Fruit fly (Drosophila melanogaster) whole organism, embryonic: ENCODE results near the gene Arpc1.

ENCODE experiments used
- Antp ChIP-seq: fragments of 200-800 bp; sonication (Bioruptor generic); optimal IDR thresholded peaks from 3 replicates; lab custom pipeline; 2016; ENCODE audit warnings: missing biosample characterization, missing genetic modification characterization
- Awh ChIP-seq: fragments of 200-800 bp; sonication (Bioruptor generic); IDR thresholded peaks from 2 replicates; pipeline ENCODE4, ENCODE4 v1.3.6; 2022; ENCODE audit warnings: missing biosample characterization, missing genetic modification characterization
- BtbVII ChIP-seq: fragments of 200-800 bp; sonication (Bioruptor generic); optimal IDR thresholded peaks from 3 replicates; lab custom pipeline; 2017; ENCODE audit warnings: missing biosample characterization, mild to moderate bottlenecking, missing genetic modification characterization
- CG10431 ChIP-seq: fragments of 200-800 bp; sonication (Bioruptor generic); optimal IDR thresholded peaks from 3 replicates; lab custom pipeline; 2018; ENCODE audit warnings: missing biosample characterization, mild to moderate bottlenecking, missing genetic modification characterization
- CG13123 ChIP-seq: fragments of 200-800 bp; sonication (Bioruptor generic); optimal IDR thresholded peaks from 2 replicates; lab custom pipeline; 2016; ENCODE audit warnings: missing biosample characterization, missing genetic modification characterization
- CG1529 ChIP-seq: fragments of 200-800 bp; sonication (Bioruptor generic); optimal IDR thresholded peaks from 3 replicates; lab custom pipeline; 2018; ENCODE audit warnings: missing biosample characterization, missing genetic modification characterization
- CG1603 ChIP-seq: fragments of 200-800 bp; sonication (Bioruptor generic); optimal IDR thresholded peaks from 2 replicates; lab custom pipeline; 2019; ENCODE audit warnings: missing biosample characterization, mild to moderate bottlenecking, missing genetic modification characterization, moderate library complexity
- CG16815 ChIP-seq: fragments of 200-800 bp; sonication (Bioruptor generic); optimal IDR thresholded peaks from 3 replicates; lab custom pipeline; 2017; ENCODE audit warnings: missing biosample characterization, mild to moderate bottlenecking, missing genetic modification characterization
- CG2875 ChIP-seq: fragments of 200-800 bp; sonication (Bioruptor generic); optimal IDR thresholded peaks from 2 replicates; lab custom pipeline; 2017; ENCODE audit warnings: missing biosample characterization, mild to moderate bottlenecking, missing genetic modification characterization, missing genetic modification reagents
- CG31388 ChIP-seq: fragments of 200-800 bp; sonication (Bioruptor generic); optimal IDR thresholded peaks from 2 replicates; lab custom pipeline; 2016; ENCODE audit warnings: missing biosample characterization, missing genetic modification characterization
- CG31441 ChIP-seq: fragments of 200-800 bp; sonication (Bioruptor generic); IDR thresholded peaks from 2 replicates; pipeline ENCODE4 v1.3.6; 2022; ENCODE audit warnings: missing biosample characterization, missing genetic modification characterization
- CG33213 ChIP-seq: fragments of 200-800 bp; sonication (Bioruptor generic); optimal IDR thresholded peaks from 3 replicates; lab custom pipeline; 2016; ENCODE audit warnings: missing biosample characterization, missing genetic modification characterization
- CG34376 ChIP-seq: fragments of 200-800 bp; sonication (Bioruptor generic); optimal IDR thresholded peaks from 2 replicates; lab custom pipeline; 2018; ENCODE audit warnings: missing biosample characterization, mild to moderate bottlenecking, missing genetic modification characterization
- CG3838 ChIP-seq: fragments of 200-800 bp; sonication (Bioruptor generic); optimal IDR thresholded peaks from 3 replicates; lab custom pipeline; 2016; ENCODE audit warnings: missing biosample characterization, missing genetic modification characterization
- CG4328 ChIP-seq: fragments of 200-800 bp; sonication (Bioruptor generic); optimal IDR thresholded peaks from 3 replicates; lab custom pipeline; 2017; ENCODE audit warnings: missing biosample characterization, missing genetic modification reagents, missing genetic modification characterization
- CG4820 ChIP-seq: fragments of 200-800 bp; sonication (Bioruptor generic); optimal IDR thresholded peaks from 3 replicates; lab custom pipeline; 2016; ENCODE audit warnings: missing biosample characterization, missing genetic modification characterization
- CG7372 ChIP-seq: fragments of 200-800 bp; sonication (Bioruptor generic); IDR thresholded peaks from 2 replicates; pipeline ENCODE4 v1.3.6; 2022; ENCODE audit warnings: missing biosample characterization, missing genetic modification characterization
- CG7963 ChIP-seq: fragments of 200-800 bp; sonication (Bioruptor generic); IDR thresholded peaks from 3 replicates; pipeline ENCODE4 v1.3.6; 2022; ENCODE audit warnings: missing biosample characterization, missing genetic modification characterization; ENCODE audit not compliant: partially characterized antibody
- CG8478 ChIP-seq: fragments of >200 bp; optimal IDR thresholded peaks from 2 replicates; lab custom pipeline; 2018
- CG9437 ChIP-seq: fragments of 200-800 bp; sonication (Bioruptor generic); optimal IDR thresholded peaks from 2 replicates; lab custom pipeline; 2018; ENCODE audit warnings: missing biosample characterization, mild to moderate bottlenecking, missing genetic modification characterization
- Chrac-16 ChIP-seq: fragments of 200-800 bp; sonication (Bioruptor generic); optimal IDR thresholded peaks from 3 replicates; lab custom pipeline; 2016; ENCODE audit warnings: missing biosample characterization, missing genetic modification characterization
- Dip3 ChIP-seq: fragments of 200-800 bp; sonication (Bioruptor generic); optimal IDR thresholded peaks from 3 replicates; lab custom pipeline; 2016; ENCODE audit warnings: missing biosample characterization, missing genetic modification characterization
- ERR ChIP-seq: fragments of 200-800 bp; sonication (Bioruptor generic); optimal IDR thresholded peaks from 2 replicates; lab custom pipeline; 2016; ENCODE audit warnings: missing biosample characterization, missing genetic modification characterization
- Gsc ChIP-seq: fragments of 200-800 bp; sonication (Bioruptor generic); IDR thresholded peaks from 2 replicates; pipeline ENCODE4 v1.3.6; 2022; ENCODE audit warnings: missing biosample characterization, missing genetic modification characterization
- Kr ChIP-seq: fragments of 200-800 bp; sonication (Bioruptor generic); optimal IDR thresholded peaks from 2 replicates; lab custom pipeline; 2017; ENCODE audit warnings: missing biosample characterization, mild to moderate bottlenecking, missing genetic modification characterization
- NC2β ChIP-seq: fragments of 200-800 bp; sonication (Bioruptor generic); optimal IDR thresholded peaks from 2 replicates; lab custom pipeline; 2016; ENCODE audit warnings: missing biosample characterization, missing genetic modification characterization
- PHDP ChIP-seq: fragments of 200-800 bp; sonication (Bioruptor generic); optimal IDR thresholded peaks from 3 replicates; lab custom pipeline; 2018; ENCODE audit warnings: missing biosample characterization, mild to moderate bottlenecking, missing genetic modification characterization, moderate library complexity
- Sin3A ChIP-seq: fragments of >200 bp; optimal IDR thresholded peaks from 2 replicates; lab custom pipeline; 2018
- Usf ChIP-seq: fragments of 200-800 bp; sonication (Bioruptor generic); optimal IDR thresholded peaks from 2 replicates; lab custom pipeline; 2017; ENCODE audit warnings: missing genotype, missing biosample characterization, missing genetic modification characterization
- ab ChIP-seq: fragments of 200-800 bp; sonication (Bioruptor generic); optimal IDR thresholded peaks from 2 replicates; lab custom pipeline; 2016; ENCODE audit warnings: missing biosample characterization, missing genetic modification characterization
- ap ChIP-seq: fragments of 200-800 bp; sonication (Bioruptor generic); IDR thresholded peaks from 2 replicates; pipeline ENCODE4 v1.3.6; 2022; ENCODE audit warnings: missing biosample characterization, missing genetic modification characterization
- croc ChIP-seq: fragments of 200-800 bp; sonication (Bioruptor generic); conservative IDR thresholded peaks from 3 replicates; pipeline ENCODE4 v1.3.6; 2022; ENCODE audit warnings: missing biosample characterization, missing genetic modification characterization
- dati ChIP-seq: fragments of 200-800 bp; sonication (Bioruptor generic); IDR thresholded peaks from 2 replicates; pipeline ENCODE4 v1.3.6; 2022; ENCODE audit warnings: missing biosample characterization, missing genetic modification characterization
- dimm ChIP-seq: fragments of 200-800 bp; sonication (Bioruptor generic); IDR thresholded peaks from 2 replicates; pipeline ENCODE4 v1.3.6; 2022; ENCODE audit warnings: missing biosample characterization, missing genetic modification characterization
- esg ChIP-seq: fragments of 200-800 bp; sonication (Bioruptor generic); conservative IDR thresholded peaks from 2 replicates; pipeline ENCODE4 v1.3.6; 2022; ENCODE audit warnings: missing biosample characterization, missing genetic modification characterization
- gsb-n ChIP-seq: fragments of 200-800 bp; sonication (Bioruptor generic); optimal IDR thresholded peaks from 3 replicates; lab custom pipeline; 2018; ENCODE audit warnings: missing biosample characterization, mild to moderate bottlenecking, missing genetic modification characterization
- her ChIP-seq: fragments of 200-800 bp; sonication (Bioruptor generic); optimal IDR thresholded peaks from 2 replicates; lab custom pipeline; 2016; ENCODE audit warnings: missing biosample characterization, missing genetic modification characterization
- jing ChIP-seq: fragments of 200-800 bp; sonication (Bioruptor generic); optimal IDR thresholded peaks from 2 replicates; lab custom pipeline; 2018; ENCODE audit warnings: missing biosample characterization, mild to moderate bottlenecking, missing genetic modification characterization
- jumu ChIP-seq: fragments of 200-800 bp; sonication (Bioruptor generic); optimal IDR thresholded peaks from 3 replicates; lab custom pipeline; 2016; ENCODE audit warnings: missing biosample characterization, missing genetic modification characterization
- lilli ChIP-seq: fragments of 200-800 bp; sonication (Bioruptor generic); optimal IDR thresholded peaks from 3 replicates; lab custom pipeline; 2016; ENCODE audit warnings: missing biosample characterization, missing genetic modification characterization
- lola ChIP-seq, 3 experiments: fragments of >200 bp in 2 of 3; fragments of 200-800 bp in 1 of 3; sonication (Bioruptor generic) in 1 of 3; optimal IDR thresholded peaks; 2 replicates each; lab custom pipeline; 2017 to 2019; ENCODE audit warnings: missing biosample characterization in 3 of 3, missing genetic modification characterization in 3 of 3, mild to moderate bottlenecking in 1 of 3, moderate library complexity in 1 of 3
- nerfin-2 ChIP-seq: fragments of 200-800 bp; sonication (Bioruptor generic); IDR thresholded peaks from 2 replicates; pipeline ENCODE4 v1.3.6; 2022; ENCODE audit warnings: missing biosample characterization, missing genetic modification characterization; ENCODE audit not compliant: partially characterized antibody
- org-1 ChIP-seq: fragments of 200-800 bp; sonication (Bioruptor generic); optimal IDR thresholded peaks from 2 replicates; lab custom pipeline; 2017; ENCODE audit warnings: missing biosample characterization, missing genetic modification characterization
- pum ChIP-seq: fragments of 200-800 bp; sonication (Bioruptor generic); optimal IDR thresholded peaks from 2 replicates; lab custom pipeline; 2016; ENCODE audit warnings: missing biosample characterization, missing genetic modification characterization
- sd ChIP-seq: fragments of 200-800 bp; sonication (Bioruptor generic); optimal IDR thresholded peaks from 3 replicates; lab custom pipeline; 2018; ENCODE audit warnings: missing biosample characterization, mild to moderate bottlenecking, missing genetic modification characterization, moderate library complexity
- sim ChIP-seq: fragments of 200-800 bp; sonication (Bioruptor generic); IDR thresholded peaks from 2 replicates; pipeline ENCODE4 v1.3.6; 2022; ENCODE audit warnings: missing biosample characterization, missing genetic modification characterization
- slou ChIP-seq: fragments of 200-800 bp; sonication (Bioruptor generic); optimal IDR thresholded peaks from 3 replicates; lab custom pipeline; 2016; ENCODE audit warnings: missing biosample characterization, missing genetic modification characterization
- tgo ChIP-seq: fragments of 200-800 bp; sonication (Bioruptor generic); IDR thresholded peaks from 3 replicates; pipeline ENCODE4 v1.3.6; 2022; ENCODE audit warnings: missing biosample characterization, missing genetic modification characterization
- tin ChIP-seq: fragments of 200-800 bp; sonication (Bioruptor generic); optimal IDR thresholded peaks from 3 replicates; lab custom pipeline; 2016; ENCODE audit warnings: missing biosample characterization, missing genetic modification characterization
- trem ChIP-seq: fragments of 200-800 bp; optimal IDR thresholded peaks from 3 replicates; lab custom pipeline; 2019; ENCODE audit warnings: missing biosample characterization, mild to moderate bottlenecking, missing genetic modification characterization, moderate library complexity
- wor ChIP-seq: fragments of 200-800 bp; sonication (Bioruptor generic); IDR thresholded peaks from 2 replicates; pipeline ENCODE4 v1.3.6; 2022; ENCODE audit warnings: missing biosample characterization, missing genetic modification characterization
- zf30C ChIP-seq: fragments of 200-800 bp; sonication (Bioruptor generic); optimal IDR thresholded peaks from 3 replicates; lab custom pipeline; 2018; ENCODE audit warnings: missing biosample characterization, mild to moderate bottlenecking, missing genetic modification characterization

Gene Arpc1

dm6 chr2L:13838647-13839390 lies 9.3 kb upstream of the Arpc1 start (continued):
- TF ChIP-seq slou (GFP tag; lab: Kevin White, UChicago): no peak
- TF ChIP-seq Dip3 (GFP tag; lab: Kevin White, UChicago): no peak
- TF ChIP-seq ab (GFP tag; lab: Kevin White, UChicago): no peak
- no peak for TF ChIP-seq CG31388
- TF ChIP-seq CG7372 (GFP tag; lab: Robert Waterston, UW): no peak
- TF ChIP-seq dimm (GFP tag; lab: Robert Waterston, UW): no peak
- no peak for TF ChIP-seq CG33213 (GFP tag; lab: Kevin White, UChicago)
- no peak for TF ChIP-seq pum (GFP tag; lab: Kevin White, UChicago)
- no peak for TF ChIP-seq CG10431 (GFP tag; lab: Kevin White, UChicago)
- no peak for TF ChIP-seq org-1 (GFP tag; lab: Kevin White, UChicago)
- TF ChIP-seq lola (GFP tag; optimal IDR thresholded peaks at IDR 0.05; lab: Kevin White, UChicago): no peak
- TF ChIP-seq Antp (GFP tag; lab: Kevin White, UChicago): no peak
- 0 out of 2 replicates have a peak, but pooled peaks have one; percentile 35 for TF ChIP-seq sim
- TF ChIP-seq CG34376 (GFP tag; lab: Kevin White, UChicago): no peak
- TF ChIP-seq Usf: no peak
- TF ChIP-seq gsb-n (tag; lab: Kevin White, UChicago): peak; percentile 33
- no peak for TF ChIP-seq jing
- no peak for TF ChIP-seq BtbVII (GFP tag; lab: Kevin White, UChicago)
- no peak for TF ChIP-seq jumu (GFP tag; lab: Kevin White, UChicago)
- TF ChIP-seq lilli (GFP tag; lab: Kevin White, UChicago): no peak
- TF ChIP-seq Kr (GFP tag; lab: Kevin White, UChicago): peak; percentile 26
- no peak for TF ChIP-seq CG8478 (lab: Kevin White, UChicago)
- TF ChIP-seq CG2875 (GFP tag; lab: Kevin White, UChicago): peak; percentile 9
- TF ChIP-seq CG13123 (GFP tag; lab: Kevin White, UChicago): no peak
- TF ChIP-seq Sin3A (lab: Kevin White, UChicago): no peak
- no peak for TF ChIP-seq croc (GFP tag; lab: Robert Waterston, UW)
- no peak for TF ChIP-seq dati (GFP tag; lab: Robert Waterston, UW)
- TF ChIP-seq tin (GFP tag; lab: Kevin White, UChicago): no peak
- TF ChIP-seq wor: no peak
- no peak for TF ChIP-seq esg (GFP tag; lab: Robert Waterston, UW)
- TF ChIP-seq CG9437 (GFP tag; lab: Kevin White, UChicago): peak; percentile 1
- peak; percentile 89 for TF ChIP-seq sd (tag; lab: Kevin White, UChicago)
- no peak for TF ChIP-seq Chrac-16
- no peak for TF ChIP-seq Gsc (GFP tag; lab: Robert Waterston, UW)
- TF ChIP-seq tgo (GFP tag; lab: Robert Waterston, UW): 0 out of 3 replicates have a peak, but pooled peaks have one; percentile 14
- no peak; the same call in 1 of the 2 replicates for TF ChIP-seq CG31441
- TF ChIP-seq ERR (GFP tag; lab: Kevin White, UChicago): no peak
- no peak for TF ChIP-seq CG4328 (GFP tag; lab: Kevin White, UChicago)
- TF ChIP-seq ap (GFP tag; lab: Robert Waterston, UW): no peak
- peak; percentile 10 for TF ChIP-seq CG4820
- TF ChIP-seq NC2β (GFP tag; lab: Kevin White, UChicago): peak; percentile 23
- TF ChIP-seq CG1529 (GFP tag; lab: Kevin White, UChicago): no peak
- TF ChIP-seq trem (tag; lab: Kevin White, UChicago): no peak
- TF ChIP-seq CG16815 (GFP tag; lab: Kevin White, UChicago): no peak
- TF ChIP-seq CG1603 (tag; lab: Kevin White, UChicago): peak; percentile 43
- no peak for TF ChIP-seq zf30C (GFP tag; lab: Kevin White, UChicago)
- TF ChIP-seq PHDP (tag; lab: Kevin White, UChicago): peak; percentile 54
- TF ChIP-seq CG7963 (GFP tag; lab: Robert Waterston, UW): no peak
- TF ChIP-seq her (GFP tag; lab: Kevin White, UChicago): no peak
- TF ChIP-seq nerfin-2 (GFP tag; lab: Robert Waterston, UW): no peak
- TF ChIP-seq CG3838: peak; percentile 38
- peak; percentile 68; the same call in 1 of the 2 replicates for TF ChIP-seq Awh (GFP tag; lab: Robert Waterston, UW)
